Fruit fly (Drosophila melanogaster): Measurements from ENCODE around the gene hep.

Gene hep

dm6 chrX:13116438-13117243 lies 26.4 kb upstream of the hep start:
- TF ChIP-seq woc (GFP tag; optimal IDR thresholded peaks at IDR 0.05) (peak; percentile 22), N (GFP tag; optimal IDR thresholded peaks at IDR 0.05) (no peak)

DNA sequence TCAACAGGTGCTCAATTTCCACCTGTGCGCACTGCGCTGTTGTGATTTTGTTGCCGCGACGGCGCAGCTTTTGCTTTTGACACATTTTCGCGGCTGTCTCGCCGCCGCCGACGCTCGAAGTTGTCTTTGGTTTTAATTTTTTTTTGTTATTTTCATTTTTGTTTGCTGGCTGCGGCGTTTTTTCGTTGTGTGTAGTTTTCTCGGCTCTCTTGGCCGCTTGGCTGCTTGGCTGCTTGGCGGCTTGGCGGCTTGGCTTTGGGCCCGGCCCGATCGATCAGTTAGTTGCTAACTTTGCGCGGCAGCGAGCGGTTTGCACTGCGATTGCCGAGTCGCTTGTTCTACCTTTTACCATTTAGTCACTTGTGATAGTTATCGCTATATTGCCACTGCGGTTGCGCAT lies 24.6 kb upstream of the hep start, which contains the start of gene CG42237:
Gene CG42237 (plus strand): TSS at position 271 of the 400 bp plus-strand sequence.
- no peak for TF ChIP-seq Myc (optimal IDR thresholded peaks at IDR 0.05)
- no peak for TF ChIP-seq Dif (GFP tag; optimal IDR thresholded peaks at IDR 0.05; ENCODE audit: partially characterized antibody)
- no peak for TF ChIP-seq HLH106 (tag; optimal IDR thresholded peaks at IDR 0.05)
- TF ChIP-seq jim (GFP tag; optimal IDR thresholded peaks at IDR 0.05): no peak
- TF ChIP-seq lola (GFP tag; optimal IDR thresholded peaks at IDR 0.05): no peak
- TF ChIP-seq Hr83 (GFP tag; optimal IDR thresholded peaks at IDR 0.05; ENCODE audit: poor library complexity, severe bottlenecking): no peak
- TF ChIP-seq Rel (GFP tag; optimal IDR thresholded peaks at IDR 0.05): no peak
- TF ChIP-seq Rel (tag; optimal IDR thresholded peaks at IDR 0.05): no peak
- TF ChIP-seq Mio (GFP tag; optimal IDR thresholded peaks at IDR 0.05): no peak
- TF ChIP-seq usp (GFP tag; optimal IDR thresholded peaks at IDR 0.05): no peak

DNA sequence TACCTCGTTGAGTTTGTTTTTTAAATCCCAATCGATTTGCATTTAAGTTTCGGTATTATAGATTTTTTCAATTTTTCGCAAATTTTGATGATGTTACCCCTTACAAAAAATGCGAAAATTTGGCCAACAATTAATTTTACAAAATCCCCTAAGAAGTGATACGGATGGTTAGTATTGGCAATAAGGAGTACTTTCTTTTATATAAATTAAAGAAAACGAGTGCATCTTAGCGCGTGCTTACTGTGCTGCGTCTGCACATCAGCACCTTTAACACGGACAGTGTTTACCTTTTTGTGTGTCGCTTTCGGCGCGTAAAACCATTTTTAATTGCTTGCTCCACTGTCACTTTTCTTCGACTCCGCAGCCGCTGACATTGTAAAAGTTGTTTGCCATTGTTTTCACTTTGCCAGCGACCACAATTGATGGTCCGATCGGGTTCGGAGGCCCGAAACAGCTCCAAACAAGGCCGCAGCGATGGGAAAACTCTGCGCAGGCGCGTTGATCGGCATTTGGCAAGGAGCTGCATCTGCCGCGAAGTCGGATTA lies 23.7 kb upstream of the hep start:
- TF ChIP-seq GATAd (GFP tag; optimal IDR thresholded peaks at IDR 0.05) (no peak), h (GFP tag; optimal IDR thresholded peaks at IDR 0.05) (no peak), dsf (GFP tag; optimal IDR thresholded peaks at IDR 0.05; ENCODE audit: borderline replicate concordance) (no peak), sv (GFP tag; optimal IDR thresholded peaks at IDR 0.05) (no peak), dmrt93B (GFP tag; optimal IDR thresholded peaks at IDR 0.05) (no peak), CrebA (GFP tag; optimal IDR thresholded peaks at IDR 0.05; ENCODE audit: borderline replicate concordance) (no peak), Sp1 (GFP tag; optimal IDR thresholded peaks at IDR 0.05) (no peak), br (GFP tag; optimal IDR thresholded peaks at IDR 0.05) (no peak), ey (GFP tag; optimal IDR thresholded peaks at IDR 0.05) (no peak), N (GFP tag; optimal IDR thresholded peaks at IDR 0.05) (no peak), lola (GFP tag; optimal IDR thresholded peaks at IDR 0.05) (no peak), usp (GFP tag; optimal IDR thresholded peaks at IDR 0.05) (no peak)

dm6 chrX:13112238-13112829 lies 22.1 kb upstream of the hep start, which contains the start of gene Chpf:
Gene Chpf (minus strand): TSS chrX:13112462.
- TF ChIP-seq Sp1 (GFP tag; optimal IDR thresholded peaks at IDR 0.05) (no peak), GATAd (GFP tag; optimal IDR thresholded peaks at IDR 0.05) (no peak), Dif (GFP tag; optimal IDR thresholded peaks at IDR 0.05; ENCODE audit: partially characterized antibody) (no peak), CG32264 (GFP tag; optimal IDR thresholded peaks at IDR 0.05) (no peak), psq (GFP tag; optimal IDR thresholded peaks at IDR 0.05) (peak; percentile 74), tai (GFP tag; optimal IDR thresholded peaks at IDR 0.05) (peak; percentile 10), Dfd (GFP tag; optimal IDR thresholded peaks at IDR 0.05) (no peak), lola (GFP tag; optimal IDR thresholded peaks at IDR 0.05) (no peak), ey (GFP tag; optimal IDR thresholded peaks at IDR 0.05) (peak; percentile 8), Hr83 (GFP tag; optimal IDR thresholded peaks at IDR 0.05; ENCODE audit: poor library complexity, severe bottlenecking) (peak; percentile 18), usp (GFP tag; optimal IDR thresholded peaks at IDR 0.05) (no peak), brk (GFP tag; optimal IDR thresholded peaks at IDR 0.05) (no peak), OdsH (GFP tag; optimal IDR thresholded peaks at IDR 0.05) (no peak), fru (GFP tag; optimal IDR thresholded peaks at IDR 0.05) (no peak), Vsx2 (GFP tag; optimal IDR thresholded peaks at IDR 0.05; ENCODE audit: partially characterized antibody) (no peak), Myc (optimal IDR thresholded peaks at IDR 0.05) (no peak), pan (optimal IDR thresholded peaks at IDR 0.05) (no peak), Hr78 (GFP tag; optimal IDR thresholded peaks at IDR 0.05) (no peak), rgr (GFP tag; optimal IDR thresholded peaks at IDR 0.05) (no peak), HLH106 (tag; optimal IDR thresholded peaks at IDR 0.05) (no peak), woc (GFP tag; optimal IDR thresholded peaks at IDR 0.05) (peak; percentile 8), dl (GFP tag; optimal IDR thresholded peaks at IDR 0.05; ENCODE audit: insufficient read depth in 1 of 2, partially characterized antibody in 2 of 2) (no peak), dmrt93B (GFP tag; optimal IDR thresholded peaks at IDR 0.05) (no peak), h (GFP tag; optimal IDR thresholded peaks at IDR 0.05) (peak; percentile 5), jim (GFP tag; optimal IDR thresholded peaks at IDR 0.05) (no peak), Mio (GFP tag; optimal IDR thresholded peaks at IDR 0.05) (no peak)

All from whole organism, wandering third instar larva.